Worm (Caenorhabditis elegans) whole organism, L1 larva: Measurements from ENCODE around the gene dgk-1.
A peak's percentile ranks its signal among the peaks of the same experiment; 100 is the strongest.

Experiments
- C04F5.9 ChIP-seq: sonication (generic microtip); optimal IDR thresholded peaks from 2 replicates; lab custom pipeline; 2016; ENCODE audit warnings: missing genetic modification characterization, missing compliant biosample characterization
- C16A3.4 ChIP-seq: fragments of 150-350 bp; optimal IDR thresholded peaks from 2 replicates; lab custom pipeline; 2014; ENCODE audit warnings: missing biosample characterization, missing genetic modification characterization
- F16B12.6 ChIP-seq: fragments of 150-350 bp; optimal IDR thresholded peaks from 2 replicates; lab custom pipeline; 2014; ENCODE audit warnings: missing biosample characterization, missing genetic modification characterization
- ceh-63 ChIP-seq: fragments of 200-800 bp; sonication (Bioruptor generic); optimal IDR thresholded peaks from 2 replicates; lab custom pipeline; 2018; ENCODE audit warnings: mild to moderate bottlenecking, missing genetic modification characterization, missing compliant biosample characterization
- ceh-88 ChIP-seq: fragments of 200-800 bp; sonication (Bioruptor generic); IDR thresholded peaks from 2 replicates; pipeline ENCODE4 v1.3.6; 2022; ENCODE audit warnings: missing genetic modification characterization, missing compliant biosample characterization
- ceh-90 ChIP-seq: sonication (generic microtip); optimal IDR thresholded peaks from 2 replicates; lab custom pipeline; 2016; ENCODE audit warnings: missing genetic modification characterization, missing compliant biosample characterization
- ces-1 ChIP-seq: fragments of 150-350 bp; optimal IDR thresholded peaks from 2 replicates; lab custom pipeline; 2014; ENCODE audit warnings: missing biosample characterization, missing genetic modification reagents, missing genetic modification characterization
- dpl-1 ChIP-seq, 3 experiments: fragments of 150-350 bp in 2 of 3; sonication (generic microtip) in 1 of 3; optimal IDR thresholded peaks; 2 replicates each; lab custom pipeline; 2014 to 2017; ENCODE audit warnings: missing biosample characterization in 3 of 3, missing genetic modification characterization in 3 of 3, missing genetic modification reagents in 3 of 3
- dsc-1 ChIP-seq: sonication (generic microtip); optimal IDR thresholded peaks from 2 replicates; lab custom pipeline; 2016; ENCODE audit warnings: mild to moderate bottlenecking, missing genetic modification characterization, missing compliant biosample characterization
- efl-1 ChIP-seq, 4 experiments: fragments of 150-350 bp; optimal IDR thresholded peaks in 3 of 4; peaks in 1 of 4; 1 replicate in 1 of 4; 2 replicates in 3 of 4; lab custom pipeline; 2014; ENCODE audit warnings: missing biosample characterization in 2 of 4, missing genetic modification characterization in 2 of 4, missing genetic modification reagents in 2 of 4
- fkh-10 ChIP-seq: sonication (generic microtip); optimal IDR thresholded peaks from 2 replicates; lab custom pipeline; 2017; ENCODE audit warnings: missing biosample characterization, missing genetic modification reagents, missing genetic modification characterization
- fkh-8 ChIP-seq: sonication (generic microtip); optimal IDR thresholded peaks from 2 replicates; lab custom pipeline; 2016; ENCODE audit warnings: mild to moderate bottlenecking, missing genetic modification characterization, missing compliant biosample characterization
- fos-1 ChIP-seq: fragments of 150-350 bp; optimal IDR thresholded peaks from 2 replicates; lab custom pipeline; 2014; ENCODE audit warnings: missing biosample characterization, missing genetic modification characterization
- hlh-4 ChIP-seq: sonication (generic microtip); optimal IDR thresholded peaks from 2 replicates; lab custom pipeline; 2016; ENCODE audit warnings: mild to moderate bottlenecking, missing genetic modification characterization, missing compliant biosample characterization
- hpl-2 ChIP-seq: fragments of 150-350 bp; optimal IDR thresholded peaks from 2 replicates; lab custom pipeline; 2014; ENCODE audit warnings: missing biosample characterization, missing genetic modification reagents, missing genetic modification characterization
- irx-1 ChIP-seq: sonication (generic microtip); optimal IDR thresholded peaks from 2 replicates; lab custom pipeline; 2016; ENCODE audit warnings: missing genetic modification characterization, missing compliant biosample characterization
- isw-1 ChIP-seq: fragments of 200-800 bp; sonication (Bioruptor generic); IDR thresholded peaks from 2 replicates; pipeline ENCODE4 v1.3.6; 2022; ENCODE audit warnings: missing genetic modification characterization, missing compliant biosample characterization
- jun-1 ChIP-seq: fragments of 150-350 bp; optimal IDR thresholded peaks from 2 replicates; lab custom pipeline; 2014; ENCODE audit warnings: missing biosample characterization, missing genetic modification reagents, missing genetic modification characterization
- lin-13 ChIP-seq: fragments of 150-350 bp; optimal IDR thresholded peaks from 2 replicates; lab custom pipeline; 2014; ENCODE audit warnings: missing biosample characterization, missing genetic modification reagents, missing genetic modification characterization
- lin-14 ChIP-seq: fragments of 200-800 bp; sonication (Bioruptor generic); optimal IDR thresholded peaks from 2 replicates; lab custom pipeline; 2018; ENCODE audit warnings: mild to moderate bottlenecking, missing genetic modification characterization, moderate library complexity, missing compliant biosample characterization
- lin-35 ChIP-seq, 2 experiments: fragments of 150-350 bp; optimal IDR thresholded peaks; 2 replicates each; lab custom pipeline; 2014; ENCODE audit warnings: missing biosample characterization in 2 of 2, missing genetic modification characterization in 2 of 2, missing genetic modification reagents in 2 of 2
- lsy-2 ChIP-seq, 2 experiments: fragments of 150-350 bp; optimal IDR thresholded peaks; 2 replicates each; lab custom pipeline; 2014; ENCODE audit warnings: missing biosample characterization in 2 of 2, missing genetic modification characterization in 2 of 2
- mab-9 ChIP-seq: fragments of 200-800 bp; sonication (Bioruptor generic); IDR thresholded peaks from 2 replicates; pipeline ENCODE4 v1.3.6; 2022; ENCODE audit warnings: missing genetic modification reagents, missing genetic modification characterization, missing compliant biosample characterization
- mef-2 ChIP-seq: fragments of 150-350 bp; optimal IDR thresholded peaks from 2 replicates; lab custom pipeline; 2014; ENCODE audit warnings: missing biosample characterization, missing genetic modification characterization
- mep-1 ChIP-seq: fragments of 150-350 bp; optimal IDR thresholded peaks from 2 replicates; lab custom pipeline; 2014; ENCODE audit warnings: missing biosample characterization, missing genetic modification characterization
- nhr-20 ChIP-seq: sonication (generic microtip); optimal IDR thresholded peaks from 2 replicates; lab custom pipeline; 2016; ENCODE audit warnings: mild to moderate bottlenecking, missing genetic modification characterization, missing compliant biosample characterization
- nhr-28 ChIP-seq: fragments of 150-350 bp; optimal IDR thresholded peaks from 2 replicates; lab custom pipeline; 2014; ENCODE audit warnings: missing biosample characterization, missing genetic modification characterization
- nhr-47 ChIP-seq: sonication (generic microtip); optimal IDR thresholded peaks from 2 replicates; lab custom pipeline; 2016; ENCODE audit warnings: mild to moderate bottlenecking, missing genetic modification characterization, moderate library complexity, missing compliant biosample characterization
- nhr-71 ChIP-seq: sonication (generic microtip); optimal IDR thresholded peaks from 2 replicates; lab custom pipeline; 2016; ENCODE audit warnings: mild to moderate bottlenecking, missing genetic modification characterization, moderate library complexity, missing compliant biosample characterization
- nhr-76 ChIP-seq: sonication (generic microtip); optimal IDR thresholded peaks from 2 replicates; lab custom pipeline; 2017; ENCODE audit warnings: missing biosample characterization, missing genetic modification characterization
- nhr-84 ChIP-seq: sonication (generic microtip); optimal IDR thresholded peaks from 2 replicates; lab custom pipeline; 2017; ENCODE audit warnings: missing biosample characterization, missing genetic modification characterization
- nhr-85 ChIP-seq: sonication (generic microtip); peaks from one replicate; lab custom pipeline; 2016; ENCODE audit warnings: missing genetic modification characterization, inconsistent platforms, missing compliant biosample characterization
- nhr-90 ChIP-seq: sonication (generic microtip); optimal IDR thresholded peaks from 2 replicates; lab custom pipeline; 2016; ENCODE audit warnings: mild to moderate bottlenecking, missing genetic modification characterization, missing compliant biosample characterization; ENCODE audit not compliant: poor library complexity
- pqm-1 ChIP-seq: sonication (generic microtip); optimal IDR thresholded peaks from 3 replicates; lab custom pipeline; 2017; ENCODE audit warnings: missing biosample characterization, missing genetic modification characterization
- snpc-4 ChIP-seq: fragments of 150-350 bp; optimal IDR thresholded peaks from 2 replicates; lab custom pipeline; 2014; ENCODE audit warnings: missing biosample characterization, missing genetic modification characterization
- snu-23 ChIP-seq: sonication (generic microtip); optimal IDR thresholded peaks from 2 replicates; lab custom pipeline; 2016; ENCODE audit warnings: missing genetic modification characterization, missing compliant biosample characterization
- sox-4 ChIP-seq: sonication (generic microtip); optimal IDR thresholded peaks from 2 replicates; lab custom pipeline; 2016; ENCODE audit warnings: missing genetic modification characterization, missing compliant biosample characterization
- sptf-1 ChIP-seq: fragments of 150-350 bp; optimal IDR thresholded peaks from 2 replicates; lab custom pipeline; 2014; ENCODE audit warnings: missing biosample characterization, missing genetic modification characterization
- swsn-7 ChIP-seq: sonication (generic microtip); optimal IDR thresholded peaks from 2 replicates; lab custom pipeline; 2016; ENCODE audit warnings: missing genetic modification characterization, missing compliant biosample characterization
- tbx-2 ChIP-seq: sonication (generic microtip); optimal IDR thresholded peaks from 2 replicates; lab custom pipeline; 2016; ENCODE audit warnings: missing genetic modification characterization, missing compliant biosample characterization
- tlp-1 ChIP-seq: fragments of 150-350 bp; optimal IDR thresholded peaks from 2 replicates; lab custom pipeline; 2014; ENCODE audit warnings: missing biosample characterization, missing genetic modification characterization
- unc-62 ChIP-seq: fragments of 150-350 bp; optimal IDR thresholded peaks from 2 replicates; lab custom pipeline; 2014; ENCODE audit warnings: missing biosample characterization, missing genetic modification reagents, missing genetic modification characterization
- unc-86 ChIP-seq: sonication (generic microtip); optimal IDR thresholded peaks from 2 replicates; lab custom pipeline; 2016; ENCODE audit warnings: missing genetic modification characterization, missing compliant biosample characterization
- unc-98 ChIP-seq: fragments of 200-800 bp; sonication (Bioruptor generic); IDR thresholded peaks from 2 replicates; pipeline ENCODE4 v1.3.6; 2022; ENCODE audit warnings: missing genetic modification characterization, missing compliant biosample characterization
- vab-15 ChIP-seq: sonication (generic microtip); optimal IDR thresholded peaks from 2 replicates; lab custom pipeline; 2017; ENCODE audit warnings: missing genotype, mild to moderate bottlenecking, missing genetic modification characterization, missing compliant biosample characterization
- xbp-1 ChIP-seq: sonication (generic microtip); optimal IDR thresholded peaks from 2 replicates; lab custom pipeline; 2016; ENCODE audit warnings: missing genetic modification characterization, missing compliant biosample characterization
- zip-4 ChIP-seq: fragments of 200-800 bp; sonication (Bioruptor generic); optimal IDR thresholded peaks from 2 replicates; lab custom pipeline; 2018; ENCODE audit warnings: mild to moderate bottlenecking, missing genetic modification characterization, moderate library complexity, missing compliant biosample characterization

Gene dgk-1

ce11 chrX:1004037-1004436 is 12.8 kb upstream of the dgk-1 start, which contains the start of gene cutl-21:
Gene cutl-21 (plus strand): TSS chrX:1004337.
- no peak for TF ChIP-seq nhr-76 (tag; lab: Kevin White, UChicago)
- TF ChIP-seq unc-62: no peak
- TF ChIP-seq ceh-88 (GFP tag; lab: Robert Waterston, UW): no peak
- TF ChIP-seq ceh-63 (GFP tag; lab: Kevin White, UChicago): no peak
- no peak for TF ChIP-seq nhr-84 (tag; lab: Kevin White, UChicago)
- no peak for TF ChIP-seq dsc-1 (tag; lab: Kevin White, UChicago)
- no peak for TF ChIP-seq lin-14 (GFP tag; lab: Kevin White, UChicago)
- no peak for TF ChIP-seq lsy-2 (tag; optimal IDR thresholded peaks at IDR 0.05; lab: Kevin White, UChicago)
- TF ChIP-seq efl-1 (optimal IDR thresholded peaks at IDR 0.05; lab: Kevin White, UChicago): no peak
- no peak for TF ChIP-seq efl-1 (GFP tag; optimal IDR thresholded peaks at IDR 0.05 in 1 of 2; lab: Kevin White, UChicago)
- no peak for TF ChIP-seq ces-1 (GFP tag; lab: Kevin White, UChicago)

- TF ChIP-seq dsc-1 (tag; lab: Kevin White, UChicago): no peak
- no peak for TF ChIP-seq nhr-85 (tag; lab: Kevin White, UChicago)
- TF ChIP-seq sptf-1: no peak
- peak; percentile 33 for TF ChIP-seq nhr-71 (tag; lab: Kevin White, UChicago)
- TF ChIP-seq tlp-1 (tag; lab: Kevin White, UChicago): no peak
- TF ChIP-seq hlh-4 (tag; lab: Kevin White, UChicago): peak; percentile 68
- no peak for TF ChIP-seq fos-1 (tag; lab: Kevin White, UChicago)
- no peak for TF ChIP-seq lin-13
- TF ChIP-seq vab-15 (tag; lab: Kevin White, UChicago): no peak
- no peak for TF ChIP-seq hpl-2 (GFP tag; lab: Kevin White, UChicago)
- peak; percentile 1 for TF ChIP-seq nhr-47 (tag; lab: Kevin White, UChicago)
- TF ChIP-seq lin-35 (GFP tag; optimal IDR thresholded peaks at IDR 0.05; lab: Kevin White, UChicago): no peak
- TF ChIP-seq isw-1 (GFP tag; lab: Robert Waterston, UW): no peak
- TF ChIP-seq C16A3.4 (tag; lab: Kevin White, UChicago): no peak
- TF ChIP-seq lsy-2 (tag; optimal IDR thresholded peaks at IDR 0.05; lab: Kevin White, UChicago): no peak
Measured at ce11 chrX:994678-995077, 3.4 kb upstream of the dgk-1 start.

- TF ChIP-seq snpc-4: peak; percentile 6
- TF ChIP-seq nhr-90 (tag; lab: Kevin White, UChicago): no peak
- TF ChIP-seq nhr-71 (tag; lab: Kevin White, UChicago): peak; percentile 84
- peak; percentile 44 for TF ChIP-seq mep-1 (tag; lab: Kevin White, UChicago)
- TF ChIP-seq mab-9 (GFP tag; lab: Robert Waterston, UW): peak; percentile 26; the same call in 1 of the 2 replicates
- TF ChIP-seq nhr-20 (tag; lab: Kevin White, UChicago): peak; percentile 3
- TF ChIP-seq zip-4 (GFP tag; lab: Kevin White, UChicago): no peak
- peak; percentile 3 for TF ChIP-seq mef-2 (tag; lab: Kevin White, UChicago)
- peak; percentile 64 for TF ChIP-seq fkh-10 (GFP tag; lab: Kevin White, UChicago)
- TF ChIP-seq unc-98 (GFP tag; lab: Robert Waterston, UW): no peak
- peak; percentile 71 for TF ChIP-seq snu-23 (GFP tag; lab: Kevin White, UChicago)
- TF ChIP-seq ceh-88 (GFP tag; lab: Robert Waterston, UW): peak; percentile 47; the same call in 1 of the 2 replicates
- TF ChIP-seq isw-1 (GFP tag; lab: Robert Waterston, UW): peak; percentile 41
- peak; percentile 87 for TF ChIP-seq fkh-8 (tag; lab: Kevin White, UChicago)
- no peak for TF ChIP-seq pqm-1 (tag; lab: Kevin White, UChicago)
- TF ChIP-seq xbp-1 (tag; lab: Kevin White, UChicago): peak; percentile 19
- no peak for TF ChIP-seq nhr-28 (tag; lab: Kevin White, UChicago)
- peak; percentile 89 for TF ChIP-seq unc-86 (tag; lab: Kevin White, UChicago)
- peak; percentile 23 for TF ChIP-seq irx-1 (tag; lab: Kevin White, UChicago)
- TF ChIP-seq F16B12.6 (tag; lab: Kevin White, UChicago): no peak
- no peak for TF ChIP-seq C04F5.9 (tag; lab: Kevin White, UChicago)
- TF ChIP-seq ceh-90: no peak
- TF ChIP-seq dsc-1 (tag; lab: Kevin White, UChicago): peak; percentile 78
- peak; percentile 76 for TF ChIP-seq swsn-7 (tag; lab: Kevin White, UChicago)
- TF ChIP-seq tbx-2 (tag; lab: Kevin White, UChicago): peak; percentile 76
- TF ChIP-seq efl-1 (optimal IDR thresholded peaks at IDR 0.05; lab: Kevin White, UChicago): peak; percentile 5 to 29
- peak in 1 of 2 experiments; percentile 79 for TF ChIP-seq efl-1 (GFP tag; optimal IDR thresholded peaks at IDR 0.05 in 1 of 2; lab: Kevin White, UChicago)
- no peak for TF ChIP-seq tlp-1 (tag; lab: Kevin White, UChicago)
- peak in 1 of 3 experiments; percentile 13 for TF ChIP-seq dpl-1 (GFP tag; optimal IDR thresholded peaks at IDR 0.05; lab: Kevin White, UChicago)
- peak; percentile 40 for TF ChIP-seq jun-1
- TF ChIP-seq sox-4: peak; percentile 70
- peak in 1 of 2 experiments; percentile 24 for TF ChIP-seq lin-35 (GFP tag; optimal IDR thresholded peaks at IDR 0.05; lab: Kevin White, UChicago)
Measured at ce11 chrX:992650-993403, 1.6 kb upstream of the dgk-1 start.
